Fruit fly (Drosophila melanogaster) whole organism, embryonic: ENCODE results near the gene CG31675.

Source experiments
- Asciz ChIP-seq: fragments of 200-800 bp; sonication (Bioruptor generic); optimal IDR thresholded peaks from 2 replicates; lab custom pipeline; 2017; ENCODE audit warnings: missing biosample characterization, mild to moderate bottlenecking, missing genetic modification characterization, missing genetic modification reagents
- C15 ChIP-seq: fragments of 200-800 bp; sonication (Bioruptor generic); IDR thresholded peaks from 3 replicates; pipeline ENCODE4 v1.3.6; 2022; ENCODE audit warnings: missing biosample characterization, missing genetic modification characterization
- CG10431 ChIP-seq: fragments of 200-800 bp; sonication (Bioruptor generic); optimal IDR thresholded peaks from 3 replicates; lab custom pipeline; 2018; ENCODE audit warnings: missing biosample characterization, mild to moderate bottlenecking, missing genetic modification characterization
- CG11723 ChIP-seq: fragments of 200-800 bp; sonication (Bioruptor generic); optimal IDR thresholded peaks from 2 replicates; lab custom pipeline; 2017; ENCODE audit warnings: missing biosample characterization, mild to moderate bottlenecking, missing genetic modification characterization
- CG1233 ChIP-seq: fragments of 200-800 bp; sonication (Bioruptor generic); optimal IDR thresholded peaks from 4 replicates; lab custom pipeline; 2018; ENCODE audit warnings: missing biosample characterization, mild to moderate bottlenecking, missing genetic modification characterization
- CG14860 ChIP-seq: fragments of 200-800 bp; sonication (Bioruptor generic); IDR thresholded peaks from 3 replicates; pipeline ENCODE4 v1.3.6; 2022; ENCODE audit warnings: missing biosample characterization, missing genetic modification characterization; ENCODE audit not compliant: partially characterized antibody
- CG15601 ChIP-seq: fragments of 200-800 bp; sonication (Bioruptor generic); optimal IDR thresholded peaks from 3 replicates; lab custom pipeline; 2019; ENCODE audit warnings: missing biosample characterization, mild to moderate bottlenecking, missing genetic modification characterization, moderate library complexity
- CG1647 ChIP-seq: fragments of 200-800 bp; sonication (Bioruptor generic); optimal IDR thresholded peaks from 3 replicates; lab custom pipeline; 2016; ENCODE audit warnings: missing biosample characterization, missing genetic modification characterization
- CG17829 ChIP-seq: fragments of 200-800 bp; optimal IDR thresholded peaks from 2 replicates; lab custom pipeline; 2019; ENCODE audit warnings: missing biosample characterization, mild to moderate bottlenecking, missing genetic modification characterization, moderate library complexity
- CG1792 ChIP-seq: fragments of 200-800 bp; sonication (Bioruptor generic); optimal IDR thresholded peaks from 2 replicates; lab custom pipeline; 2016; ENCODE audit warnings: missing biosample characterization, missing genetic modification characterization
- CG2202 ChIP-seq: fragments of 200-800 bp; sonication (Bioruptor generic); optimal IDR thresholded peaks from 2 replicates; lab custom pipeline; 2018; ENCODE audit warnings: missing biosample characterization, mild to moderate bottlenecking, missing genetic modification characterization
- CG33557 ChIP-seq: fragments of 200-800 bp; sonication (Bioruptor generic); optimal IDR thresholded peaks from 2 replicates; lab custom pipeline; 2019; ENCODE audit warnings: missing biosample characterization, mild to moderate bottlenecking, missing genetic modification characterization, moderate library complexity
- CG34376 ChIP-seq: fragments of 200-800 bp; sonication (Bioruptor generic); optimal IDR thresholded peaks from 2 replicates; lab custom pipeline; 2018; ENCODE audit warnings: missing biosample characterization, mild to moderate bottlenecking, missing genetic modification characterization
- CG42726 ChIP-seq: fragments of 200-800 bp; sonication (Bioruptor generic); IDR thresholded peaks from 2 replicates; pipeline ENCODE4 v1.3.6; 2022; ENCODE audit warnings: missing biosample characterization, missing genetic modification characterization; ENCODE audit not compliant: partially characterized antibody
- CG4328 ChIP-seq: fragments of 200-800 bp; sonication (Bioruptor generic); optimal IDR thresholded peaks from 3 replicates; lab custom pipeline; 2017; ENCODE audit warnings: missing biosample characterization, missing genetic modification reagents, missing genetic modification characterization
- CG5953 ChIP-seq: fragments of 200-800 bp; sonication (Bioruptor generic); IDR thresholded peaks from 2 replicates; pipeline ENCODE4 v1.3.6; 2022; ENCODE audit warnings: missing biosample characterization, missing genetic modification characterization
- CG6765 ChIP-seq: fragments of 200-800 bp; sonication (Bioruptor generic); optimal IDR thresholded peaks from 3 replicates; lab custom pipeline; 2017; ENCODE audit warnings: missing biosample characterization, mild to moderate bottlenecking, missing genetic modification characterization
- CG7372 ChIP-seq: fragments of 200-800 bp; sonication (Bioruptor generic); IDR thresholded peaks from 2 replicates; pipeline ENCODE4 v1.3.6; 2022; ENCODE audit warnings: missing biosample characterization, missing genetic modification characterization
- CG7786 ChIP-seq: fragments of 200-800 bp; sonication (Bioruptor generic); optimal IDR thresholded peaks from 2 replicates; lab custom pipeline; 2016; ENCODE audit warnings: missing biosample characterization, missing genetic modification characterization
- E2f1 ChIP-seq: fragments of 200-800 bp; sonication (Bioruptor generic); IDR thresholded peaks from 2 replicates; pipeline ENCODE4 v1.3.6; 2022; ENCODE audit warnings: missing biosample characterization, missing genetic modification characterization
- Eip74EF ChIP-seq, 2 experiments: fragments of 200-800 bp in 1 of 2; fragments of >200 bp in 1 of 2; sonication (Bioruptor generic) in 1 of 2; optimal IDR thresholded peaks; 2 replicates each; lab custom pipeline; 2017 to 2019; ENCODE audit warnings: missing biosample characterization in 2 of 2, missing genetic modification characterization in 2 of 2, mild to moderate bottlenecking in 1 of 2, moderate library complexity in 1 of 2
- Fer2 ChIP-seq: fragments of 200-800 bp; sonication (Bioruptor generic); optimal IDR thresholded peaks from 2 replicates; lab custom pipeline; 2018; ENCODE audit warnings: missing biosample characterization, mild to moderate bottlenecking, missing genetic modification characterization, moderate library complexity
- HmgD ChIP-seq: fragments of 200-800 bp; sonication (Bioruptor generic); optimal IDR thresholded peaks from 3 replicates; lab custom pipeline; 2016; ENCODE audit warnings: missing biosample characterization, missing genetic modification characterization
- Nf-YA ChIP-seq: fragments of 200-800 bp; sonication (Bioruptor generic); IDR thresholded peaks from 2 replicates; pipeline ENCODE4 v1.3.6; 2022; ENCODE audit warnings: missing biosample characterization, missing genetic modification characterization
- Oaz ChIP-seq: fragments of 200-800 bp; sonication (Bioruptor generic); IDR thresholded peaks from 2 replicates; pipeline ENCODE4 v1.3.6; 2022; ENCODE audit warnings: missing biosample characterization, missing genetic modification characterization
- Ptx1 ChIP-seq: fragments of 200-800 bp; sonication (Bioruptor generic); IDR thresholded peaks from 2 replicates; pipeline ENCODE4 v1.3.6; 2022; ENCODE audit warnings: missing biosample characterization, missing genetic modification characterization
- Sox102F ChIP-seq: fragments of 200-800 bp; sonication (Bioruptor generic); optimal IDR thresholded peaks from 2 replicates; lab custom pipeline; 2018; ENCODE audit warnings: missing biosample characterization, mild to moderate bottlenecking, missing genetic modification characterization, moderate library complexity
- Stat92E ChIP-seq, 3 experiments: fragments of >200 bp in 2 of 3; fragments of 200-800 bp in 1 of 3; sonication (Bioruptor generic) in 1 of 3; optimal IDR thresholded peaks; 2 replicates each; lab custom pipeline; 2017 to 2019; ENCODE audit warnings: missing biosample characterization in 3 of 3, missing genetic modification characterization in 3 of 3, mild to moderate bottlenecking in 1 of 3, moderate library complexity in 1 of 3
- amos ChIP-seq: fragments of 200-800 bp; sonication (Bioruptor generic); IDR thresholded peaks from 2 replicates; pipeline ENCODE4 v1.3.6; 2022; ENCODE audit warnings: missing biosample characterization, missing genetic modification characterization; ENCODE audit not compliant: partially characterized antibody
- caup ChIP-seq: fragments of 200-800 bp; sonication (Bioruptor generic); optimal IDR thresholded peaks from 3 replicates; lab custom pipeline; 2017; ENCODE audit warnings: missing biosample characterization, mild to moderate bottlenecking, missing genetic modification characterization, moderate library complexity; ENCODE audit not compliant: severe bottlenecking
- chif ChIP-seq, 2 experiments: fragments of 200-800 bp; sonication (Bioruptor generic); optimal IDR thresholded peaks; 3 replicates each; lab custom pipeline; 2016; ENCODE audit warnings: missing biosample characterization in 2 of 2, missing genetic modification characterization in 2 of 2
- emc ChIP-seq: fragments of 200-800 bp; sonication (Bioruptor generic); optimal IDR thresholded peaks from 2 replicates; lab custom pipeline; 2016; ENCODE audit warnings: missing biosample characterization, missing genetic modification characterization
- gcm2 ChIP-seq: fragments of 200-800 bp; sonication (Bioruptor generic); optimal IDR thresholded peaks from 2 replicates; lab custom pipeline; 2016; ENCODE audit warnings: missing biosample characterization, missing genetic modification characterization
- kay ChIP-seq: fragments of 200-800 bp; sonication (Bioruptor generic); optimal IDR thresholded peaks from 2 replicates; lab custom pipeline; 2016; ENCODE audit warnings: missing biosample characterization, missing genetic modification characterization
- klu ChIP-seq: fragments of 200-800 bp; sonication (Bioruptor generic); IDR thresholded peaks from 2 replicates; pipeline ENCODE4 v1.3.6; 2022; ENCODE audit warnings: missing biosample characterization, missing genetic modification characterization
- lbe ChIP-seq: fragments of 200-800 bp; sonication (Bioruptor generic); optimal IDR thresholded peaks from 2 replicates; lab custom pipeline; 2016; ENCODE audit warnings: missing biosample characterization, mild to moderate bottlenecking, missing genetic modification characterization
- lola ChIP-seq, 3 experiments: fragments of >200 bp in 2 of 3; fragments of 200-800 bp in 1 of 3; sonication (Bioruptor generic) in 1 of 3; optimal IDR thresholded peaks; 2 replicates each; lab custom pipeline; 2017 to 2019; ENCODE audit warnings: missing biosample characterization in 3 of 3, missing genetic modification characterization in 3 of 3, mild to moderate bottlenecking in 1 of 3, moderate library complexity in 1 of 3
- mam ChIP-seq: fragments of 200-800 bp; sonication (Bioruptor generic); optimal IDR thresholded peaks from 3 replicates; lab custom pipeline; 2016; ENCODE audit warnings: missing biosample characterization, missing genetic modification characterization
- nerfin-1 ChIP-seq: fragments of 200-800 bp; sonication (Bioruptor generic); optimal IDR thresholded peaks from 3 replicates; lab custom pipeline; 2019; ENCODE audit warnings: missing biosample characterization, mild to moderate bottlenecking, missing genetic modification characterization, moderate library complexity
- org-1 ChIP-seq: fragments of 200-800 bp; sonication (Bioruptor generic); optimal IDR thresholded peaks from 2 replicates; lab custom pipeline; 2017; ENCODE audit warnings: missing biosample characterization, missing genetic modification characterization
- pita ChIP-seq: fragments of 200-800 bp; sonication (Bioruptor generic); optimal IDR thresholded peaks from 2 replicates; lab custom pipeline; 2017; ENCODE audit warnings: missing biosample characterization, mild to moderate bottlenecking, missing genetic modification characterization
- pzg ChIP-seq: fragments of 200-800 bp; sonication (Bioruptor generic); optimal IDR thresholded peaks from 3 replicates; lab custom pipeline; 2018; ENCODE audit warnings: missing biosample characterization, mild to moderate bottlenecking, missing genetic modification characterization, moderate library complexity
- shn ChIP-seq: fragments of 200-800 bp; sonication (Bioruptor generic); optimal IDR thresholded peaks from 3 replicates; lab custom pipeline; 2016; ENCODE audit warnings: missing biosample characterization, missing genetic modification characterization
- tin ChIP-seq: fragments of 200-800 bp; sonication (Bioruptor generic); optimal IDR thresholded peaks from 3 replicates; lab custom pipeline; 2016; ENCODE audit warnings: missing biosample characterization, missing genetic modification characterization
- tio ChIP-seq: fragments of 200-800 bp; sonication (Bioruptor generic); optimal IDR thresholded peaks from 2 replicates; lab custom pipeline; 2017; ENCODE audit warnings: missing biosample characterization, missing genetic modification characterization, inconsistent platforms
- tup ChIP-seq: fragments of 200-800 bp; sonication (Bioruptor generic); optimal IDR thresholded peaks from 2 replicates; lab custom pipeline; 2016; ENCODE audit warnings: missing biosample characterization, mild to moderate bottlenecking, missing genetic modification characterization, moderate library complexity
- vnd ChIP-seq: fragments of 200-800 bp; sonication (Bioruptor generic); IDR thresholded peaks from 3 replicates; pipeline ENCODE4 v1.3.6; 2022; ENCODE audit warnings: missing biosample characterization, missing genetic modification characterization; ENCODE audit not compliant: partially characterized antibody
- z ChIP-seq: fragments of 200-800 bp; sonication (Bioruptor generic); IDR thresholded peaks from 3 replicates; pipeline ENCODE4 v1.3.6; 2022; ENCODE audit warnings: missing biosample characterization, missing genetic modification characterization
- zfh2 ChIP-seq: fragments of 200-800 bp; sonication (Bioruptor generic); optimal IDR thresholded peaks from 2 replicates; lab custom pipeline; 2016; ENCODE audit warnings: missing biosample characterization, missing genetic modification characterization

CG31675 gene

dm6 chr2L:20918056-20918674 lies 50.6 kb downstream of the CG31675 start (continued):
- TF ChIP-seq org-1 (GFP tag; lab: Kevin White, UChicago), result peak; percentile 67
- no peak for TF ChIP-seq CG6765 (GFP tag; lab: Kevin White, UChicago)
- TF ChIP-seq Oaz (GFP tag; lab: Robert Waterston, UW), result no peak; the same call in 1 of the 2 replicates
- peak; percentile 76 for TF ChIP-seq caup
- TF ChIP-seq CG5953 (GFP tag; lab: Robert Waterston, UW), result peak; percentile 88
- peak; percentile 69 for TF ChIP-seq gcm2
- TF ChIP-seq klu, result no peak
- peak; percentile 87 for TF ChIP-seq CG7786 (GFP tag; lab: Kevin White, UChicago)
- no peak for TF ChIP-seq vnd (GFP tag; lab: Robert Waterston, UW)
- peak; percentile 49 for TF ChIP-seq CG1647 (GFP tag; lab: Kevin White, UChicago)
- TF ChIP-seq CG2202 (tag; lab: Kevin White, UChicago), result peak; percentile 31
- TF ChIP-seq Fer2 (tag; lab: Kevin White, UChicago), result no peak
- no peak for TF ChIP-seq kay (GFP tag; lab: Kevin White, UChicago)
- TF ChIP-seq CG4328 (GFP tag; lab: Kevin White, UChicago), result no peak
- TF ChIP-seq CG1233, result no peak
- TF ChIP-seq CG17829 (tag; lab: Kevin White, UChicago), result no peak
- TF ChIP-seq Eip74EF (GFP tag; optimal IDR thresholded peaks at IDR 0.05; lab: Kevin White, UChicago), result peak in 1 of 2 experiments; percentile 75
- TF ChIP-seq shn (GFP tag; lab: Kevin White, UChicago), result peak; percentile 42
- TF ChIP-seq Sox102F (GFP tag; lab: Kevin White, UChicago), result peak; percentile 78
- TF ChIP-seq CG33557 (GFP tag; lab: Kevin White, UChicago), result no peak
- TF ChIP-seq CG42726, result no peak
- peak; percentile 71 for TF ChIP-seq mam (GFP tag; lab: Kevin White, UChicago)
- TF ChIP-seq Nf-YA (GFP tag; lab: Robert Waterston, UW), result no peak
- no peak for TF ChIP-seq emc (GFP tag; lab: Kevin White, UChicago)
- peak; percentile 73 for TF ChIP-seq CG11723 (GFP tag; lab: Kevin White, UChicago)
- TF ChIP-seq pita, result no peak
- peak; percentile 7 for TF ChIP-seq tio (GFP tag; lab: Kevin White, UChicago)
- TF ChIP-seq CG15601 (tag; lab: Kevin White, UChicago), result peak; percentile 81
- TF ChIP-seq Asciz (GFP tag; lab: Kevin White, UChicago), result peak; percentile 27
- no peak for TF ChIP-seq Stat92E (GFP tag; optimal IDR thresholded peaks at IDR 0.05; lab: Kevin White, UChicago)
- TF ChIP-seq pzg (GFP tag; lab: Kevin White, UChicago), result no peak
- no peak for TF ChIP-seq CG14860 (GFP tag; lab: Robert Waterston, UW)
- peak; percentile 38 for TF ChIP-seq Ptx1 (GFP tag; lab: Robert Waterston, UW)
- peak; percentile 65 to 68 for TF ChIP-seq chif (GFP tag; optimal IDR thresholded peaks at IDR 0.05; lab: Kevin White, UChicago)
- TF ChIP-seq HmgD (GFP tag; lab: Kevin White, UChicago), result no peak
- peak in 1 of 3 experiments; percentile 44 for TF ChIP-seq lola (GFP tag; optimal IDR thresholded peaks at IDR 0.05; lab: Kevin White, UChicago)
- TF ChIP-seq CG7372 (GFP tag; lab: Robert Waterston, UW), result no peak
- peak; percentile 34 for TF ChIP-seq CG10431 (GFP tag; lab: Kevin White, UChicago)
- TF ChIP-seq z (GFP tag; lab: Robert Waterston, UW), result no peak
- TF ChIP-seq lbe (GFP tag; lab: Kevin White, UChicago), result peak; percentile 74
- peak; percentile 72 for TF ChIP-seq tin (GFP tag; lab: Kevin White, UChicago)
- peak; percentile 41 for TF ChIP-seq zfh2 (GFP tag; lab: Kevin White, UChicago)
- TF ChIP-seq CG1792 (GFP tag; lab: Kevin White, UChicago), result peak; percentile 56
- TF ChIP-seq nerfin-1 (tag; lab: Kevin White, UChicago), result peak; percentile 79
- peak; percentile 61 for TF ChIP-seq tup (GFP tag; lab: Kevin White, UChicago)
- peak; percentile 46 for TF ChIP-seq E2f1
- no peak for TF ChIP-seq amos (GFP tag; lab: Robert Waterston, UW)
- TF ChIP-seq C15, result no peak
- TF ChIP-seq CG34376 (GFP tag; lab: Kevin White, UChicago), result no peak
